Fruit fly (Drosophila melanogaster) whole organism, embryonic: ENCODE data around the gene CG16710.

ENCODE experiments used
- BEAF-32 ChIP-seq: fragments of 200-800 bp; sonication (Bioruptor generic); optimal IDR thresholded peaks from 3 replicates; lab custom pipeline; 2017; ENCODE audit warnings: missing biosample characterization, missing genetic modification characterization, mild to moderate bottlenecking, moderate library complexity, missing genetic modification reagents
- CG10462 ChIP-seq: fragments of 200-800 bp; sonication (Bioruptor generic); optimal IDR thresholded peaks from 2 replicates; lab custom pipeline; 2016; ENCODE audit warnings: missing biosample characterization, missing genetic modification characterization
- CG11247 ChIP-seq: fragments of 200-800 bp; sonication (Bioruptor generic); IDR thresholded peaks from 2 replicates; pipeline ENCODE4 v1.3.6; 2022; ENCODE audit warnings: missing biosample characterization, missing genetic modification characterization
- CG12236 ChIP-seq: fragments of 200-800 bp; sonication (Bioruptor generic); optimal IDR thresholded peaks from 2 replicates; lab custom pipeline; 2016; ENCODE audit warnings: missing biosample characterization, missing genetic modification characterization
- CG12659 ChIP-seq: fragments of 200-800 bp; sonication (Bioruptor generic); optimal IDR thresholded peaks from 3 replicates; lab custom pipeline; 2017; ENCODE audit warnings: mild to moderate bottlenecking, missing biosample characterization, missing genetic modification reagents, missing genetic modification characterization
- CG12942 ChIP-seq: fragments of 200-800 bp; sonication (Bioruptor generic); optimal IDR thresholded peaks from 3 replicates; lab custom pipeline; 2016; ENCODE audit warnings: missing biosample characterization, missing genetic modification characterization
- CG13296 ChIP-seq: fragments of 200-800 bp; sonication (Bioruptor generic); optimal IDR thresholded peaks from 3 replicates; lab custom pipeline; 2018; ENCODE audit warnings: missing biosample characterization, mild to moderate bottlenecking, missing genetic modification characterization
- CG13424 ChIP-seq: fragments of 200-800 bp; sonication (Bioruptor generic); optimal IDR thresholded peaks from 2 replicates; lab custom pipeline; 2019; ENCODE audit warnings: missing biosample characterization, mild to moderate bottlenecking, missing genetic modification characterization, moderate library complexity
- CG14667 ChIP-seq: fragments of 200-800 bp; sonication (Bioruptor generic); IDR thresholded peaks from 2 replicates; pipeline ENCODE4 v1.3.6; 2022; ENCODE audit warnings: missing biosample characterization, missing genetic modification characterization
- CG15073 ChIP-seq: fragments of 200-800 bp; sonication (Bioruptor generic); optimal IDR thresholded peaks from 2 replicates; lab custom pipeline; 2016; ENCODE audit warnings: missing biosample characterization, missing genetic modification characterization
- CG16863 ChIP-seq: fragments of 200-800 bp; sonication (Bioruptor generic); optimal IDR thresholded peaks from 3 replicates; lab custom pipeline; 2016; ENCODE audit warnings: missing biosample characterization, missing genetic modification characterization
- CG17829 ChIP-seq: fragments of 200-800 bp; optimal IDR thresholded peaks from 2 replicates; lab custom pipeline; 2019; ENCODE audit warnings: missing biosample characterization, mild to moderate bottlenecking, missing genetic modification characterization, moderate library complexity
- CG1792 ChIP-seq: fragments of 200-800 bp; sonication (Bioruptor generic); optimal IDR thresholded peaks from 2 replicates; lab custom pipeline; 2016; ENCODE audit warnings: missing biosample characterization, missing genetic modification characterization
- CG18011 ChIP-seq: fragments of 200-800 bp; sonication (Bioruptor generic); optimal IDR thresholded peaks from 2 replicates; lab custom pipeline; 2017; ENCODE audit warnings: missing biosample characterization, missing genetic modification characterization, mild to moderate bottlenecking, moderate library complexity, missing genotype
- CG3163 ChIP-seq: fragments of 200-800 bp; sonication (Bioruptor generic); optimal IDR thresholded peaks from 3 replicates; lab custom pipeline; 2016; ENCODE audit warnings: missing biosample characterization, missing genetic modification characterization
- CG34422 ChIP-seq: fragments of 200-800 bp; sonication (Bioruptor generic); IDR thresholded peaks from 3 replicates; pipeline ENCODE4 v1.3.6; 2022; ENCODE audit warnings: missing biosample characterization, missing genetic modification characterization
- CG3726 ChIP-seq: fragments of 200-800 bp; sonication (Bioruptor generic); IDR thresholded peaks from 3 replicates; pipeline ENCODE4, ENCODE4 v1.3.6; 2022; ENCODE audit warnings: missing biosample characterization, missing genetic modification characterization
- CG4360 ChIP-seq: fragments of 200-800 bp; sonication (Bioruptor generic); IDR thresholded peaks from 2 replicates; pipeline ENCODE4 v1.3.6; 2022; ENCODE audit warnings: missing biosample characterization, missing genetic modification characterization
- CG6765 ChIP-seq: fragments of 200-800 bp; sonication (Bioruptor generic); optimal IDR thresholded peaks from 3 replicates; lab custom pipeline; 2017; ENCODE audit warnings: missing biosample characterization, mild to moderate bottlenecking, missing genetic modification characterization
- CG7786 ChIP-seq: fragments of 200-800 bp; sonication (Bioruptor generic); optimal IDR thresholded peaks from 2 replicates; lab custom pipeline; 2016; ENCODE audit warnings: missing biosample characterization, missing genetic modification characterization
- CG9727 ChIP-seq: fragments of 200-800 bp; sonication (Bioruptor generic); optimal IDR thresholded peaks from 3 replicates; lab custom pipeline; 2017; ENCODE audit warnings: missing biosample characterization, mild to moderate bottlenecking, missing genetic modification characterization
- D19B ChIP-seq: fragments of 200-800 bp; sonication (Bioruptor generic); optimal IDR thresholded peaks from 2 replicates; lab custom pipeline; 2017; ENCODE audit warnings: missing biosample characterization, mild to moderate bottlenecking, missing genetic modification characterization
- Doc2 ChIP-seq: fragments of 200-800 bp; sonication (Bioruptor generic); IDR thresholded peaks from 2 replicates; pipeline ENCODE4 v1.3.6; 2022; ENCODE audit warnings: missing biosample characterization, missing genetic modification characterization
- H15 ChIP-seq: fragments of 200-800 bp; sonication (Bioruptor generic); IDR thresholded peaks from 3 replicates; pipeline ENCODE4 v1.3.6; 2022; ENCODE audit warnings: missing biosample characterization, missing genetic modification characterization
- Hr51 ChIP-seq, 2 experiments: fragments of 200-800 bp; sonication (Bioruptor generic); optimal IDR thresholded peaks; 2 replicates in 1 of 2; 3 replicates in 1 of 2; lab custom pipeline; 2016 to 2018; ENCODE audit warnings: missing biosample characterization in 2 of 2, missing genetic modification characterization in 2 of 2, mild to moderate bottlenecking in 1 of 2, moderate library complexity in 1 of 2
- Kr ChIP-seq: fragments of 200-800 bp; sonication (Bioruptor generic); optimal IDR thresholded peaks from 2 replicates; lab custom pipeline; 2017; ENCODE audit warnings: missing biosample characterization, mild to moderate bottlenecking, missing genetic modification characterization
- MTF-1 ChIP-seq: fragments of 200-800 bp; sonication (Bioruptor generic); optimal IDR thresholded peaks from 2 replicates; lab custom pipeline; 2018; ENCODE audit warnings: missing biosample characterization, mild to moderate bottlenecking, missing genetic modification characterization, borderline replicate concordance
- Mrtf ChIP-seq: fragments of 200-800 bp; sonication (Bioruptor generic); IDR thresholded peaks from 3 replicates; pipeline ENCODE4 v1.3.6; 2022; ENCODE audit warnings: missing biosample characterization, missing genetic modification characterization
- NC2α ChIP-seq: fragments of 200-800 bp; sonication (Bioruptor generic); optimal IDR thresholded peaks from 2 replicates; lab custom pipeline; 2016; ENCODE audit warnings: missing biosample characterization, missing genetic modification characterization
- Ravus ChIP-seq: fragments of 200-800 bp; sonication (Bioruptor generic); IDR thresholded peaks from 2 replicates; pipeline ENCODE4 v1.3.6; 2022; ENCODE audit warnings: missing biosample characterization, missing genetic modification characterization
- Six4 ChIP-seq: fragments of 200-800 bp; sonication (Bioruptor generic); optimal IDR thresholded peaks from 2 replicates; lab custom pipeline; 2016; ENCODE audit warnings: missing biosample characterization, missing genetic modification characterization
- Spps ChIP-seq: fragments of 200-800 bp; sonication (Bioruptor generic); optimal IDR thresholded peaks from 2 replicates; lab custom pipeline; 2018; ENCODE audit warnings: missing biosample characterization, mild to moderate bottlenecking, missing genetic modification characterization
- Trl ChIP-seq, 3 experiments: fragments of >200 bp in 2 of 3; fragments of 200-800 bp in 1 of 3; sonication (Bioruptor generic) in 1 of 3; optimal IDR thresholded peaks; 2 replicates in 1 of 3; 3 replicates in 2 of 3; lab custom pipeline; 2016 to 2017; ENCODE audit warnings: missing biosample characterization in 1 of 3, missing genetic modification characterization in 1 of 3
- YL-1 ChIP-seq: fragments of 200-800 bp; sonication (Bioruptor generic); optimal IDR thresholded peaks from 3 replicates; lab custom pipeline; 2017; ENCODE audit warnings: missing biosample characterization, mild to moderate bottlenecking, missing genetic modification characterization
- ash1 ChIP-seq: fragments of 200-800 bp; sonication (Bioruptor generic); optimal IDR thresholded peaks from 2 replicates; lab custom pipeline; 2018; ENCODE audit warnings: missing biosample characterization, mild to moderate bottlenecking, missing genetic modification characterization
- bab2 ChIP-seq: fragments of 200-800 bp; sonication (Bioruptor generic); optimal IDR thresholded peaks from 2 replicates; lab custom pipeline; 2016; ENCODE audit warnings: missing biosample characterization, missing genetic modification characterization
- bsh ChIP-seq, 2 experiments: fragments of 200-800 bp; sonication (Bioruptor generic); optimal IDR thresholded peaks; 2 replicates each; lab custom pipeline; 2017 to 2018; ENCODE audit warnings: mild to moderate bottlenecking in 2 of 2, missing biosample characterization in 2 of 2, missing genetic modification characterization in 2 of 2, moderate library complexity in 1 of 2
- cas ChIP-seq: fragments of 200-800 bp; sonication (Bioruptor generic); IDR thresholded peaks from 2 replicates; pipeline ENCODE4 v1.3.6; 2022; ENCODE audit warnings: missing biosample characterization, missing genetic modification characterization
- emc ChIP-seq: fragments of 200-800 bp; sonication (Bioruptor generic); optimal IDR thresholded peaks from 2 replicates; lab custom pipeline; 2016; ENCODE audit warnings: missing biosample characterization, missing genetic modification characterization
- esg ChIP-seq: fragments of 200-800 bp; sonication (Bioruptor generic); conservative IDR thresholded peaks from 2 replicates; pipeline ENCODE4 v1.3.6; 2022; ENCODE audit warnings: missing biosample characterization, missing genetic modification characterization
- gro ChIP-seq: fragments of 200-800 bp; sonication (Bioruptor generic); optimal IDR thresholded peaks from 2 replicates; lab custom pipeline; 2016; ENCODE audit warnings: missing biosample characterization, missing genetic modification characterization
- lab ChIP-seq: fragments of 200-800 bp; sonication (Bioruptor generic); optimal IDR thresholded peaks from 3 replicates; lab custom pipeline; 2017; ENCODE audit warnings: missing biosample characterization, missing genetic modification characterization, mild to moderate bottlenecking, moderate library complexity, missing genetic modification reagents
- nau ChIP-seq: fragments of 200-800 bp; sonication (Bioruptor generic); optimal IDR thresholded peaks from 3 replicates; lab custom pipeline; 2017; ENCODE audit warnings: missing biosample characterization, mild to moderate bottlenecking, missing genetic modification characterization, missing genetic modification reagents
- nom ChIP-seq: fragments of 200-800 bp; sonication (Bioruptor generic); optimal IDR thresholded peaks from 2 replicates; lab custom pipeline; 2017; ENCODE audit warnings: missing biosample characterization, missing genetic modification characterization, mild to moderate bottlenecking, moderate library complexity, missing genetic modification reagents
- pan ChIP-seq, 4 experiments: fragments of >200 bp in 3 of 4; fragments of 200-800 bp in 1 of 4; sonication (Bioruptor generic) in 1 of 4; optimal IDR thresholded peaks in 3 of 4; IDR thresholded peaks in 1 of 4; 2 replicates each; pipeline versions ENCODE4 v1.3.6 to Lab custom; 2017 to 2022; ENCODE audit warnings: missing biosample characterization in 2 of 4, missing genetic modification characterization in 2 of 4, mixed read lengths in 1 of 4
- pfk ChIP-seq: fragments of 200-800 bp; sonication (Bioruptor generic); optimal IDR thresholded peaks from 2 replicates; lab custom pipeline; 2018; ENCODE audit warnings: missing biosample characterization, mild to moderate bottlenecking, missing genetic modification characterization, moderate library complexity
- ranshi ChIP-seq: fragments of 200-800 bp; sonication (Bioruptor generic); IDR thresholded peaks from 2 replicates; pipeline ENCODE4 v1.3.6; 2022; ENCODE audit warnings: missing biosample characterization, missing genetic modification characterization
- vnd ChIP-seq: fragments of 200-800 bp; sonication (Bioruptor generic); IDR thresholded peaks from 3 replicates; pipeline ENCODE4 v1.3.6; 2022; ENCODE audit warnings: missing biosample characterization, missing genetic modification characterization; ENCODE audit not compliant: partially characterized antibody
- zen ChIP-seq: fragments of 200-800 bp; sonication (Bioruptor generic); optimal IDR thresholded peaks from 3 replicates; lab custom pipeline; 2018; ENCODE audit warnings: missing biosample characterization, mild to moderate bottlenecking, missing genetic modification characterization, moderate library complexity
- zfh1 ChIP-seq: fragments of 200-800 bp; sonication (Bioruptor generic); IDR thresholded peaks from 3 replicates; pipeline ENCODE4 v1.3.6; 2022; ENCODE audit warnings: missing biosample characterization, missing genetic modification characterization

CG16710 gene

DNA sequence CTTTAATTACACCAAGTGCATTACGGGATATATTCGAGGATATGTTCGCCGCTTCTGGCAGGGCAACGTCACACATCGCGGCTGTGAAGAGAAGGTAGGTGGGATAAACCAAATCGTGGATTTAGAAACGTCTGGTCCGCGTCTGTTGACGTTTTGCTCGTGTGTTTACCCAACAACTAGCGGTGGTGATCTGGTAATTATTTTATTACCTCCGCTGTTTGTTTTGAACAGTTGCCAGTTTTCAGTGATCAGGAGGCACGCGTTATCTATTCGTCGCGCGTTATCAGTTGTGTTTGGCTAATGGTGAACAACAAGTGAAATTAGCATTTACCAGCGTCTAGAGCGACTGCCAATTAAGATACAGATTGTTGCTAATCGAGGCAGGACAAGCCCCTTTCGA is 46.8 kb downstream of the CG16710 start (continued):
- no peak for TF ChIP-seq CG12236 (GFP tag; lab: Kevin White, UChicago)
- TF ChIP-seq CG9727 (GFP tag; lab: Kevin White, UChicago): peak; percentile 47
- no peak for TF ChIP-seq CG12942 (GFP tag; lab: Kevin White, UChicago)
- TF ChIP-seq YL-1: peak; percentile 23
- no peak for TF ChIP-seq CG11247 (GFP tag; lab: Robert Waterston, UW)
- TF ChIP-seq esg (GFP tag; lab: Robert Waterston, UW): no peak
- TF ChIP-seq emc (GFP tag; lab: Kevin White, UChicago): no peak
- TF ChIP-seq CG10462 (GFP tag; lab: Kevin White, UChicago): no peak
- no peak for TF ChIP-seq NC2α (GFP tag; lab: Kevin White, UChicago)
- TF ChIP-seq zen (tag; lab: Kevin White, UChicago): peak; percentile 57
- TF ChIP-seq bab2: no peak
- TF ChIP-seq Six4: no peak
- TF ChIP-seq ranshi (GFP tag; lab: Robert Waterston, UW): 0 out of 2 replicates have a peak, but pooled peaks have one; percentile 32
- TF ChIP-seq D19B (GFP tag; lab: Kevin White, UChicago): peak; percentile 21
- TF ChIP-seq CG18011: no peak
- TF ChIP-seq Kr (GFP tag; lab: Kevin White, UChicago): no peak
- peak; percentile 81 for TF ChIP-seq CG13296 (GFP tag; lab: Kevin White, UChicago)
- TF ChIP-seq BEAF-32 (GFP tag; lab: Kevin White, UChicago): no peak
- TF ChIP-seq CG34422: no peak
- TF ChIP-seq CG16863 (GFP tag; lab: Kevin White, UChicago): no peak
- no peak for TF ChIP-seq Mrtf (GFP tag; lab: Robert Waterston, UW)
- TF ChIP-seq H15: no peak
- no peak for TF ChIP-seq CG17829 (tag; lab: Kevin White, UChicago)
- TF ChIP-seq pan (optimal IDR thresholded peaks at IDR 0.05; lab: Kevin White, UChicago): no peak
- no peak for TF ChIP-seq pan (GFP tag; optimal IDR thresholded peaks at IDR 0.05 in 1 of 2, IDR thresholded peaks at IDR 0.05 in 1 of 2)
- TF ChIP-seq Ravus: no peak
- TF ChIP-seq zfh1: no peak
- TF ChIP-seq pfk (GFP tag; lab: Kevin White, UChicago): peak; percentile 69
- peak in 1 of 2 experiments; percentile 12 for TF ChIP-seq Hr51 (GFP tag; optimal IDR thresholded peaks at IDR 0.05; lab: Kevin White, UChicago)
- no peak for TF ChIP-seq vnd (GFP tag; lab: Robert Waterston, UW)
- peak; percentile 69 for TF ChIP-seq CG6765 (GFP tag; lab: Kevin White, UChicago)
- no peak for TF ChIP-seq Doc2
- no peak for TF ChIP-seq CG3163 (GFP tag; lab: Kevin White, UChicago)
- no peak for TF ChIP-seq nom (GFP tag; lab: Kevin White, UChicago)
- peak; percentile 38 for TF ChIP-seq nau
- no peak for TF ChIP-seq Spps (tag; lab: Kevin White, UChicago)
- peak; percentile 34 for TF ChIP-seq CG7786 (GFP tag; lab: Kevin White, UChicago)
- TF ChIP-seq CG4360 (GFP tag; lab: Robert Waterston, UW): no peak
- peak; percentile 87 for TF ChIP-seq lab (GFP tag; lab: Kevin White, UChicago)
- TF ChIP-seq cas (GFP tag; lab: Robert Waterston, UW): no peak
- no peak for TF ChIP-seq CG1792 (GFP tag; lab: Kevin White, UChicago)
- peak; percentile 72 for TF ChIP-seq ash1 (GFP tag; lab: Kevin White, UChicago)
- no peak for TF ChIP-seq Trl (optimal IDR thresholded peaks at IDR 0.05; lab: Kevin White, UChicago)
- TF ChIP-seq Trl (GFP tag; optimal IDR thresholded peaks at IDR 0.05; lab: Kevin White, UChicago): no peak
- TF ChIP-seq CG14667 (GFP tag; lab: Robert Waterston, UW): no peak
- TF ChIP-seq MTF-1 (GFP tag; lab: Kevin White, UChicago): peak; percentile 60
- peak; percentile 29 for TF ChIP-seq CG12659
- peak in 1 of 2 experiments; percentile 24 for TF ChIP-seq bsh (GFP tag; optimal IDR thresholded peaks at IDR 0.05; lab: Kevin White, UChicago)
- no peak for TF ChIP-seq CG3726
- no peak for TF ChIP-seq CG15073
- peak; percentile 47 for TF ChIP-seq gro
- TF ChIP-seq CG13424 (tag; lab: Kevin White, UChicago): no peak
